Worm (Caenorhabditis elegans): Measurements from ENCODE around the gene hpx-2.

DNA sequence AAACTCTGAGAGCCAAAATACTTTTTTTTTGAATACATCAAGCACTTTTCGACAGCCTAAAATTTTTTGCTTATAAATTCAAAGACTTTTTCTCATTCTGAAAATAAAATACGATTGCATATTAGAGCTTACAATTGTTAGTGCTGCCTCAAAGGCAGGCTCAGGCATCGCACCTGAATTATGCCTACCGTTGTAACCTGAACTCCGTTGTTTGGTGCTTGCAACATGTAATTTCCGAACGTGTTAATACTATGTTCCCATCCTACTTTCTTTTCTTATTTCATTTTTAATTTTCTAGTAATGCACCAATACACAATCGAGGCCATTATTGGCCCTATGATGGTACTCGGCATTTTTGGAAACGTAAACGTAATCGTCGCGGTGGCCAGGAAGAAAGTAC lies 37.1 kb downstream of the hpx-2 start, which contains the start of gene srsx-19:
- TF ChIP-seq him-1 (tag; optimal IDR thresholded peaks at IDR 0.05) (no peak), dao-5 (tag; optimal IDR thresholded peaks at IDR 0.05) (no peak)
